Fruit fly (Drosophila melanogaster) whole organism, larva: ENCODE data around the gene Ugt37A2.

Experiments used
- noc ChIP-seq: fragments of 200-800 bp; sonication (Bioruptor generic); optimal IDR thresholded peaks from 3 replicates; lab custom pipeline; 2019; ENCODE audit warnings: missing biosample characterization, mild to moderate bottlenecking, missing genetic modification characterization, moderate library complexity

Gene Ugt37A2

DNA sequence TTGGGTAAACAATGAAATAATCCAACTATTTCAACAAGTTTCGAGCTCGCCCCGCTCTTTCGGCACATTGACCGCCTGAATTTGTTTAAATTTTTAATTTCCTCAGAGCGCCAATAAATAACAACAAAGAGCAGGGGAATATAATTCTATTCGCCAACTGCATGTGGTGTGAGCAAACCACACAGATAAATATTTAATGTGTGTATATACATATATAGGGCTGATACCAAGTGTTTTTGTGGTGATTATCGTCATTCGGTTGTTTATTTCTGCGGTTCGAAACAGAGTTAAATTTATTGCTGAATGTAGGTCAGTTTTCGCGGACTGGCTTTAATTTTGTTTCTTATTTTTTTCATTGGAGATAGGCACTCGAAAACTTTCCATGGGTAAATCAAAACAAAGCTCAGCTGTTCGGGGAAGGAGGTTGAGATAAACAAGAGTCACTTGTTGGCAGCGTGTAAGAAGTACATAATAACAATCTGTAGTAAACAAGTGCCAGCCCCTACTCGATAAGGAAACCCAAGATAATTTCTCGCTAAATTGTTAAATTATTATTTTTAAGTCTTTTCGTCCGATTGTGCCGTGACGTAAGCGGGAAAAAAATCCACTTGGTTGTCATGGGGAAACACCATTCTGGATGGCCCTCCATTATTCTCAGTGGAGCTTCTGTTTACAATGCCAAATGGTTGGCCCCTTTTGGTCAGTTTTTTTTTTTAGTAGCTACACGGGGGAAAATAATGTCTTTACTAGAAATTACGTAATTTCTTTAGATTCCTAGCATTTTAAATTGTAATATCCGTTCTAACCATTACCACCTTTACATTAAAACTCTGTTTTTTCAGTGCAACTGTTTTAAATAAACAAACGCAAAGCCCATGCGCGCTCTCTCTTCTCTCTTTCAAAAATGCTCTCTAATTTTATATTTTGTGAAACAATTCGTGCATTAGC, 21.6 kb upstream of the Ugt37A2 start:
- peak; percentile 43 for TF ChIP-seq noc

- no peak for TF ChIP-seq noc
Measured at dm6 chr3R:12718536-12719033, 20.9 kb upstream of the Ugt37A2 start.

DNA sequence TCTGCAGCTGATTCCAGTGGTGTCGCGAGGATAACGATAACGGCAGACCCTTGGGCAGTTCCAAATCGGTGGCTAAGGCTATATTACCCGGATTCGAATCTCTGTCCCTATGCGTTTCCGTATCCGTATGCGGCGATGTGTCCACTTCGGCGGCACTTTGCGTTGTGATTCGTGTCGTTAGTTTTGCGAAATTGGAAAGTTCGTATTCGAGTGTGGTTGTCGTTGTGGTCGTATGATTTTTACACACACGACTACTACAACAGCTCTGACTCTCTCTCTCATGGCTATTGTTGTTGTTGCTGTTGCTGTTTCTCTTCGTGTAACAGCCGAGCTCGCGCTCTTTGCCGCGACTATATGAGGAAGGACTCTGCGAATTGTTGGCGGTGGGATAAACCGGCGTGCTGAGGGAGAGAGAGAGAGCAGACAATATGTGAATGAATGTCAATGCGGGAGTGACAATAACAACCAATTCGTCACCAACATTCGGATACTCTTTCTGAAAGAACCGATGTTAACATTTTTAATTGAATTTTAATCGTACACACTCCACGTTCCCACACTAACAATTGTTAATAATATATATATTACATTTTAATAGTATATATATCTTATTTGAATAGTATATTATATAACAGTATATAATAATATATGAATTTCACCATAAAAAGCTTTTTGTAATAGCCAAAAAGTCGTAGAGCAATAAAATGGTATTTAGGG, 19.7 kb upstream of the Ugt37A2 start:
- peak; percentile 57 for TF ChIP-seq noc

DNA sequence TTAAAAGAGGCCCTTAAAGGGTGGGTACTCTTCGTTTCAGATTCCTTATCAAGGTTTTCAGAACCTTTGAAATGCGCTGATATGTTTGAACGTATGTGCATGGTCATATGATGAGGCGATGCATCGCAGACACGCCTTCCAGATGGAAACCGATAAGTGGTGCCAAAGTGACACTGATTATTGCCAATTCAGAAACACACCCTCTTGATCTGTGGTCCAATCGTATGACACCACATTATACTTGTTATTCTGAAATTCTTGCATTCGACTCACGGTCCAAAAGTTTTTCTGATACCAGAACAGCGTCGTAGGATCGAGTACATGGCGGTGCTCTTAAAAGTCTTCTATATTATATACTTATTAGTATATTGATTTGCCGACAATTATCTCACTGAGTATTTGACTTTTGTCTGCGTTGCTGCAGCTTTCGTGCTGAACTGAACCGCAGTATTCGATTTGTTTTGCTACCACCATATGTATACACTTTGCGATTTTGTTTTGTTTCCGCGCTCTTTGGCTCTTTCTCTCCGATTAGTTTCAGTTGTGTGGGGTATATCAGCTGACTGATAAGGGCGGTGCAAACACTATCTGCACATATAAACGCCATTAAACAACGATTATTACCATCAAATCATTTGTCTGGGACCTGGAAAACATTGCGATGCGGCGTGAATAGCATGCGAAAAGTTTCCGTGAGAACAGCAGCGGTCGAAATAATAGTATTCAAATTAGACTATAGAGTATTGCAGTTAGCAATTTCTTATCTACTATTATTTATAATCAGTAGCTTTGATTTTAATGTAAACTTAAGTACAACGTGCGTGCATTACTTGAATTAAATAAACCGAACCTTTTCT, 18.9 kb upstream of the Ugt37A2 start:
- TF ChIP-seq noc, result peak; percentile 57

dm6 chr3R:12722392-12722914, 17.0 kb upstream of the Ugt37A2 start, which contains the start of gene Men:
Men (minus strand) TSS chr3R:12722442.
- TF ChIP-seq noc, result peak; percentile 47

DNA sequence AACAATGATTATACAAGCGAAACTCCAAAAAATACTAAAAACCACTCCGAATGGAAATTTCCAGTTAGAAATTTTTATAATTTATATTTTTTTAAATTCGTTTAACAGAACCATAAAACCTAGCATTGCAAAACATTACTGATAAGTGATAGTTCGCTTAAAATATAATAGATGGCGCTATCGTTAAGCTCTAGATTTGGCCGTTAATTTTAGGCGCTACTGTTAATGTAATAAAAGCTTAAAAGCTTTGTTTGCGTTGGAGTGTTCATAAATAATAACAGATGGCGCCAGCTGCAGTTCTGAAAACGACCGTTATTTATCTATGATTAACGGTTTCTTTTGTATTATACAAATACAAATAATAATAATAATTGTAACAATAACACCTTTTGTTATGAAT, 15.7 kb upstream of the Ugt37A2 start:
- TF ChIP-seq noc, result no peak

DNA sequence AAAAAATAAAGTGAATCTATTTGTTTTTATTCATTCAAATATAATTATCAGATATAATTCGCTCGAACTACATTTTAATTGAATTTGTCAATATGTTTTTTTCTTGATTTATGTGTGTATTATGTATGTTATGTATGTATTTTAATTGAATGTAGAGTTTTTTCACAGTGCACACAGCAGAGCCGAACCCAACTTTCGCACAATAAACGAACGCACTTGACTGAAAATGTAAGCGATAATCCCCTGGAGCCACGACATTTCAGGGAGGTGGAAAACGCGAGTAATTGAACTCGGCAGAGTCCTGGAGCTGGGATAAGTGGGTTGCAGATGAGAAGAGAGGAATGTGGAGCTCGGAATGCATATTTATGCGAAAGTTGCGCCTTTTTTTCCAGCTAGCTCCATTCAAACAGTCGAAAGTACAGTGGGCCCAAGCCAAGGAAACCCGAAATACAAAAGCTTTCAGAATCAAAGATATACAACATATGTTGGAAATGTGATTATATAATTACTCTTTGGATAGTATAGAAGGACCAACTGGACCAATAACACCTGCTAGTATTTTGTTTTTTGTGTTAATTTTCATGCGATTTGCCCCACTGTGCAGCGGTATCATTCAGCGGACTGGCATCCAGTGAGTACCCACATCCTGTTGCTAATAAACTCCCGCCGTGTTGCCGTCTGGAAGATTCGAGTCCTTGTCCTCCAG, 11.3 kb upstream of the Ugt37A2 start:
- no peak for TF ChIP-seq noc

DNA sequence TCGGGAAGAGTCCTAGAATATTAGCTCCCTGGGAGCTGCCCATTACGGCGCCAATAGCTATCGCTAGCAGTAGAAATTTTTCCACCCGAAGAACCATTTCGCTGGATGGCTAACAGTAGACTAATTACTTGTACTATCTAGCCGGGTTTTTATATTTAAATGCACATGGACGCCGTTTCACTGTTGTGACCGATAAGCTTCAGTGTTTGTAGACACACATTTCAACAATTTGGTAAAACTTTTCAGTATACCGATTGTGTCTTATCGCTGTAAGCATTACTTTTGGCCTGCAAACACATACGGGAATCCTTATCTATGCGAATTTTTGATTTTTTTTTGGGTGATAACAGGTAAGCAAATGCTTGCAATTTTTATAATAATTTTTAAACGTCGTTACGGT, 4.1 kb downstream of the Ugt37A2 start, which contains the start of gene Ugt37A3:
Gene Ugt37A3, minus strand, starts transcription at position 101 of the 400 bp plus-strand sequence.
- no peak for TF ChIP-seq noc

- no peak for TF ChIP-seq noc
Measured at dm6 chr3R:12751027-12751426, 11.6 kb downstream of the Ugt37A2 start.

DNA sequence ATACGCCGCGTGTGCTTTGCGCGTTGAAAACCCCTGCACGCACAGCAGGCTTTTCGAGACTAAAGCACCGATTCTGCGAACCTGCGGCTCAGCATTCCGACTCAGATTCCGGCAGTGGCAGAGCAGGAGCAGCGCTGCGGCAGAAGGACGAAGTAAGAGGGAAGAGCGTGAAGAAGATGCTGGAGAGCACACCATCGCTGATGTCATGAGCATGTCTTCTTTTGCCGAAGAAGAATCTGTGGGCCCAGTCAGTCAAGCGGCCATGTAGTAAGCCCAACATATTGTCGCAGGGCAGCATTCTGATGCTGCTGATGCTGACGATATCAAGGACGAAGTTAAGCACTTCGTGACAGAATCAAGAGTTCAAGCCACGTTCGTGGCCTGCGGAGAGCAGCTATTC, 43.7 kb downstream of the Ugt37A2 start, which contains the start of gene beat-Vc:
Gene beat-Vc, minus strand, starts transcription at position 65 of the 400 bp plus-strand sequence.
- no peak for TF ChIP-seq noc
